Fruit fly (Drosophila melanogaster): Measurements from ENCODE around the gene vers.

Gene vers

dm6 chr3L:12081679-12082520, 34.0 kb upstream of the vers start, which contains the start of gene Sema5c:
Gene Sema5c, minus strand, starts transcription at chr3L:12081830.
- TF ChIP-seq CG14711 (tag; optimal IDR thresholded peaks at IDR 0.05) (peak; percentile 3), CG1620 (GFP tag; optimal IDR thresholded peaks at IDR 0.05) (no peak), CG11617 (GFP tag; optimal IDR thresholded peaks at IDR 0.05) (peak; percentile 59), CG12768 (GFP tag; optimal IDR thresholded peaks at IDR 0.05) (peak; percentile 29), Hr96 (GFP tag; optimal IDR thresholded peaks at IDR 0.05) (peak; percentile 38), Mnt (GFP tag; optimal IDR thresholded peaks at IDR 0.05) (peak; percentile 28), toe (GFP tag; optimal IDR thresholded peaks at IDR 0.05) (peak; percentile 2), tj (GFP tag; optimal IDR thresholded peaks at IDR 0.05) (peak; percentile 77), CG5204 (GFP tag; optimal IDR thresholded peaks at IDR 0.05) (peak; percentile 20), Clk (GFP tag; optimal IDR thresholded peaks at IDR 0.05) (no peak), kay (GFP tag; ENCODE audit: borderline replicate concordance) (no peak), ovo (GFP tag; optimal IDR thresholded peaks at IDR 0.05) (no peak), cnc (optimal IDR thresholded peaks at IDR 0.05) (no peak), CG7101 (tag; optimal IDR thresholded peaks at IDR 0.05) (no peak), pad (GFP tag; optimal IDR thresholded peaks at IDR 0.05) (no peak), CG33017 (tag; optimal IDR thresholded peaks at IDR 0.05) (no peak), Crg-1 (GFP tag; optimal IDR thresholded peaks at IDR 0.05) (no peak), cic (GFP tag; optimal IDR thresholded peaks at IDR 0.05) (peak; percentile 77), CG7045 (GFP tag; optimal IDR thresholded peaks at IDR 0.05) (peak; percentile 1), bab1 (GFP tag; optimal IDR thresholded peaks at IDR 0.05) (peak; percentile 20)

dm6 chr3L:12082521-12082841, 33.4 kb upstream of the vers start:
- TF ChIP-seq Hr96 (GFP tag; optimal IDR thresholded peaks at IDR 0.05) (no peak), tj (GFP tag; optimal IDR thresholded peaks at IDR 0.05) (no peak), pad (GFP tag; optimal IDR thresholded peaks at IDR 0.05) (no peak), Mnt (GFP tag; optimal IDR thresholded peaks at IDR 0.05) (no peak), CG33017 (tag; optimal IDR thresholded peaks at IDR 0.05) (no peak), Clk (GFP tag; optimal IDR thresholded peaks at IDR 0.05) (no peak), CG7101 (tag; optimal IDR thresholded peaks at IDR 0.05) (no peak), Crg-1 (GFP tag; optimal IDR thresholded peaks at IDR 0.05) (no peak), CG14711 (tag; optimal IDR thresholded peaks at IDR 0.05) (no peak), ovo (GFP tag; optimal IDR thresholded peaks at IDR 0.05) (no peak), CG12768 (GFP tag; optimal IDR thresholded peaks at IDR 0.05) (no peak), cic (GFP tag; optimal IDR thresholded peaks at IDR 0.05) (no peak), CG5204 (GFP tag; optimal IDR thresholded peaks at IDR 0.05) (no peak), toe (GFP tag; optimal IDR thresholded peaks at IDR 0.05) (no peak), CG1620 (GFP tag; optimal IDR thresholded peaks at IDR 0.05) (no peak), bab1 (GFP tag; optimal IDR thresholded peaks at IDR 0.05) (no peak), CG11617 (GFP tag; optimal IDR thresholded peaks at IDR 0.05) (no peak), kay (GFP tag; ENCODE audit: borderline replicate concordance) (no peak), cnc (optimal IDR thresholded peaks at IDR 0.05) (no peak)

dm6 chr3L:12083092-12083680, 32.7 kb upstream of the vers start:
- TF ChIP-seq CG11617 (GFP tag; optimal IDR thresholded peaks at IDR 0.05) (no peak), CG1620 (GFP tag; optimal IDR thresholded peaks at IDR 0.05) (no peak), cnc (optimal IDR thresholded peaks at IDR 0.05) (no peak), CG33017 (tag; optimal IDR thresholded peaks at IDR 0.05) (no peak), cic (GFP tag; optimal IDR thresholded peaks at IDR 0.05) (no peak), pad (GFP tag; optimal IDR thresholded peaks at IDR 0.05) (no peak), CG5204 (GFP tag; optimal IDR thresholded peaks at IDR 0.05) (no peak), bab1 (GFP tag; optimal IDR thresholded peaks at IDR 0.05) (no peak), CG12768 (GFP tag; optimal IDR thresholded peaks at IDR 0.05) (no peak), CG7045 (GFP tag; optimal IDR thresholded peaks at IDR 0.05) (no peak), CG14711 (tag; optimal IDR thresholded peaks at IDR 0.05) (no peak), tj (GFP tag; optimal IDR thresholded peaks at IDR 0.05) (no peak), Hr96 (GFP tag; optimal IDR thresholded peaks at IDR 0.05) (no peak), Crg-1 (GFP tag; optimal IDR thresholded peaks at IDR 0.05) (no peak)

dm6 chr3L:12083861-12084260, 32.0 kb upstream of the vers start:
- peak; percentile 10 for TF ChIP-seq pad (GFP tag; optimal IDR thresholded peaks at IDR 0.05)
- no peak for TF ChIP-seq Mnt (GFP tag; optimal IDR thresholded peaks at IDR 0.05)
- peak; percentile 24 for TF ChIP-seq CG33017 (tag; optimal IDR thresholded peaks at IDR 0.05)
- TF ChIP-seq ovo (GFP tag; optimal IDR thresholded peaks at IDR 0.05) = peak; percentile 45
- TF ChIP-seq bab1 (GFP tag; optimal IDR thresholded peaks at IDR 0.05) = no peak
- peak; percentile 70 for TF ChIP-seq CG7101 (tag; optimal IDR thresholded peaks at IDR 0.05)
- TF ChIP-seq kay (GFP tag; ENCODE audit: borderline replicate concordance) = no peak
- no peak for TF ChIP-seq CG7045 (GFP tag; optimal IDR thresholded peaks at IDR 0.05)
- TF ChIP-seq Hr96 (GFP tag; optimal IDR thresholded peaks at IDR 0.05) = no peak
- TF ChIP-seq Clk (GFP tag; optimal IDR thresholded peaks at IDR 0.05) = no peak
- TF ChIP-seq cnc (optimal IDR thresholded peaks at IDR 0.05) = no peak
- TF ChIP-seq toe (GFP tag; optimal IDR thresholded peaks at IDR 0.05) = no peak
- TF ChIP-seq cic (GFP tag; optimal IDR thresholded peaks at IDR 0.05) = peak; percentile 12
- TF ChIP-seq CG1620 (GFP tag; optimal IDR thresholded peaks at IDR 0.05) = peak; percentile 5
- TF ChIP-seq CG14711 (tag; optimal IDR thresholded peaks at IDR 0.05) = no peak
- TF ChIP-seq CG12768 (GFP tag; optimal IDR thresholded peaks at IDR 0.05) = no peak
- peak; percentile 38 for TF ChIP-seq CG11617 (GFP tag; optimal IDR thresholded peaks at IDR 0.05)
- TF ChIP-seq Crg-1 (GFP tag; optimal IDR thresholded peaks at IDR 0.05) = peak; percentile 52
- TF ChIP-seq CG5204 (GFP tag; optimal IDR thresholded peaks at IDR 0.05) = no peak
- no peak for TF ChIP-seq tj (GFP tag; optimal IDR thresholded peaks at IDR 0.05)

- TF ChIP-seq CG14711 (tag; optimal IDR thresholded peaks at IDR 0.05) (no peak), Crg-1 (GFP tag; optimal IDR thresholded peaks at IDR 0.05) (no peak), CG1620 (GFP tag; optimal IDR thresholded peaks at IDR 0.05) (no peak), cnc (optimal IDR thresholded peaks at IDR 0.05) (no peak), CG5204 (GFP tag; optimal IDR thresholded peaks at IDR 0.05) (no peak), ovo (GFP tag; optimal IDR thresholded peaks at IDR 0.05) (no peak), toe (GFP tag; optimal IDR thresholded peaks at IDR 0.05) (no peak), kay (GFP tag; ENCODE audit: borderline replicate concordance) (no peak), bab1 (GFP tag; optimal IDR thresholded peaks at IDR 0.05) (no peak), Clk (GFP tag; optimal IDR thresholded peaks at IDR 0.05) (no peak), cic (GFP tag; optimal IDR thresholded peaks at IDR 0.05) (no peak), tj (GFP tag; optimal IDR thresholded peaks at IDR 0.05) (no peak), CG12768 (GFP tag; optimal IDR thresholded peaks at IDR 0.05) (no peak), pad (GFP tag; optimal IDR thresholded peaks at IDR 0.05) (no peak), Hr96 (GFP tag; optimal IDR thresholded peaks at IDR 0.05) (no peak), CG33017 (tag; optimal IDR thresholded peaks at IDR 0.05) (no peak), CG11617 (GFP tag; optimal IDR thresholded peaks at IDR 0.05) (no peak), CG7101 (tag; optimal IDR thresholded peaks at IDR 0.05) (no peak), CG7045 (GFP tag; optimal IDR thresholded peaks at IDR 0.05) (no peak), Mnt (GFP tag; optimal IDR thresholded peaks at IDR 0.05) (no peak)
Measured at dm6 chr3L:12084969-12085690, 30.8 kb upstream of the vers start.

Data from whole organism, adult.